Worm (Caenorhabditis elegans) whole organism, mixed stage, embryonic: ENCODE data around the gene smex-2.

Experiments
- elt-3 ChIP-seq: fragments of 150-350 bp; optimal IDR thresholded peaks from 2 replicates; lab custom pipeline; 2014; ENCODE audit warnings: missing biosample characterization, missing genetic modification characterization
- flh-1 ChIP-seq: fragments of 200-800 bp; sonication (Bioruptor generic); optimal IDR thresholded peaks from 2 replicates; lab custom pipeline; 2018; ENCODE audit warnings: mild to moderate bottlenecking, missing genetic modification characterization, moderate library complexity, missing compliant biosample characterization
- hlh-1 ChIP-seq: fragments of 150-350 bp; optimal IDR thresholded peaks from 2 replicates; lab custom pipeline; 2014; ENCODE audit warnings: missing biosample characterization, missing genetic modification reagents, missing genetic modification characterization
- nhr-12 ChIP-seq: fragments of 150-350 bp; optimal IDR thresholded peaks from 2 replicates; lab custom pipeline; 2014; ENCODE audit warnings: missing biosample characterization, missing genetic modification characterization
- nhr-2 ChIP-seq: fragments of 150-350 bp; optimal IDR thresholded peaks from 2 replicates; lab custom pipeline; 2014; ENCODE audit warnings: missing biosample characterization, missing genetic modification characterization
- nhr-237 ChIP-seq: fragments of 150-350 bp; optimal IDR thresholded peaks from 2 replicates; lab custom pipeline; 2014; ENCODE audit warnings: missing biosample characterization, missing genetic modification characterization
- nhr-28 ChIP-seq: fragments of 150-350 bp; optimal IDR thresholded peaks from 2 replicates; lab custom pipeline; 2014; ENCODE audit warnings: missing biosample characterization, missing genetic modification characterization
- pha-4 ChIP-seq: fragments of 150-350 bp; optimal IDR thresholded peaks from 2 replicates; lab custom pipeline; 2018; ENCODE audit warnings: missing biosample characterization, missing genetic modification reagents, missing genetic modification characterization
- snpc-4 ChIP-seq: fragments of 150-350 bp; optimal IDR thresholded peaks from 2 replicates; lab custom pipeline; 2014; ENCODE audit warnings: missing biosample characterization, missing genetic modification characterization
- unc-120 ChIP-seq: sonication (generic microtip); optimal IDR thresholded peaks from 2 replicates; lab custom pipeline; 2017; ENCODE audit warnings: missing genetic modification characterization, missing compliant biosample characterization; ENCODE audit not compliant: poor library complexity, severe bottlenecking
- zip-8 ChIP-seq: fragments of 150-350 bp; optimal IDR thresholded peaks from 2 replicates; lab custom pipeline; 2014; ENCODE audit warnings: missing biosample characterization, missing genetic modification characterization

ce11 chrX:2050212-2050611 is 11.0 kb upstream of the smex-2 start:
- TF ChIP-seq nhr-237 (tag; lab: Kevin White, UChicago): no peak
- no peak for TF ChIP-seq nhr-12
- no peak for TF ChIP-seq unc-120
- peak; percentile 80 for TF ChIP-seq hlh-1 (tag; lab: Kevin White, UChicago)
- TF ChIP-seq zip-8: no peak
- TF ChIP-seq snpc-4 (tag; lab: Kevin White, UChicago): no peak
- TF ChIP-seq elt-3 (tag; lab: Kevin White, UChicago): no peak
- TF ChIP-seq pha-4 (tag; lab: Kevin White, UChicago): no peak
- TF ChIP-seq flh-1 (GFP tag; lab: Kevin White, UChicago): no peak
- no peak for TF ChIP-seq nhr-2 (tag; lab: Kevin White, UChicago)
- TF ChIP-seq nhr-28 (tag; lab: Kevin White, UChicago): no peak
